Fruit fly (Drosophila melanogaster) whole organism, embryonic: ENCODE results near the gene CG1632.

Experiments
- Aef1 ChIP-seq: fragments of 200-800 bp; sonication (Bioruptor generic); IDR thresholded peaks from 3 replicates; pipeline ENCODE4 v1.3.6; 2022; ENCODE audit warnings: missing biosample characterization, missing genetic modification characterization
- B-H1 ChIP-seq: fragments of 200-800 bp; sonication (Bioruptor generic); IDR thresholded peaks from 3 replicates; pipeline ENCODE4 v1.3.6; 2022; ENCODE audit warnings: missing biosample characterization, missing genetic modification characterization
- CG10321 ChIP-seq: fragments of 200-800 bp; sonication (Bioruptor generic); IDR thresholded peaks from 2 replicates; pipeline ENCODE4 v1.3.6; 2022; ENCODE audit warnings: missing biosample characterization, missing genetic modification characterization
- CG10565 ChIP-seq: fragments of 200-800 bp; sonication (Bioruptor generic); optimal IDR thresholded peaks from 3 replicates; lab custom pipeline; 2016; ENCODE audit warnings: missing biosample characterization, mild to moderate bottlenecking, missing genetic modification characterization
- CG11093 ChIP-seq: fragments of 200-800 bp; sonication (Bioruptor generic); IDR thresholded peaks from 3 replicates; pipeline ENCODE4 v1.3.6; 2022; ENCODE audit warnings: missing biosample characterization, missing genetic modification characterization
- CG13424 ChIP-seq: fragments of 200-800 bp; sonication (Bioruptor generic); optimal IDR thresholded peaks from 2 replicates; lab custom pipeline; 2019; ENCODE audit warnings: missing biosample characterization, mild to moderate bottlenecking, missing genetic modification characterization, moderate library complexity
- CG1602 ChIP-seq: fragments of 200-800 bp; sonication (Bioruptor generic); optimal IDR thresholded peaks from 3 replicates; lab custom pipeline; 2016; ENCODE audit warnings: missing biosample characterization, missing genetic modification characterization
- CG1603 ChIP-seq: fragments of 200-800 bp; sonication (Bioruptor generic); optimal IDR thresholded peaks from 2 replicates; lab custom pipeline; 2019; ENCODE audit warnings: missing biosample characterization, mild to moderate bottlenecking, missing genetic modification characterization, moderate library complexity
- CG2712 ChIP-seq: fragments of 200-800 bp; optimal IDR thresholded peaks from 3 replicates; lab custom pipeline; 2019; ENCODE audit warnings: missing biosample characterization, mild to moderate bottlenecking, missing genetic modification characterization, moderate library complexity
- CG31365 ChIP-seq: fragments of 200-800 bp; sonication (Bioruptor generic); optimal IDR thresholded peaks from 2 replicates; lab custom pipeline; 2018; ENCODE audit warnings: missing biosample characterization, mild to moderate bottlenecking, missing genetic modification characterization
- CG33213 ChIP-seq: fragments of 200-800 bp; sonication (Bioruptor generic); optimal IDR thresholded peaks from 3 replicates; lab custom pipeline; 2016; ENCODE audit warnings: missing biosample characterization, missing genetic modification characterization
- CG6791 ChIP-seq: fragments of 200-800 bp; sonication (Bioruptor generic); IDR thresholded peaks from 3 replicates; pipeline ENCODE4 v1.3.6; 2022; ENCODE audit warnings: missing biosample characterization, missing genetic modification characterization; ENCODE audit not compliant: partially characterized antibody
- CG7372 ChIP-seq: fragments of 200-800 bp; sonication (Bioruptor generic); IDR thresholded peaks from 2 replicates; pipeline ENCODE4 v1.3.6; 2022; ENCODE audit warnings: missing biosample characterization, missing genetic modification characterization
- CG8089 ChIP-seq: fragments of 200-800 bp; sonication (Bioruptor generic); optimal IDR thresholded peaks from 3 replicates; lab custom pipeline; 2016; ENCODE audit warnings: missing biosample characterization, missing genetic modification characterization
- CG9437 ChIP-seq: fragments of 200-800 bp; sonication (Bioruptor generic); optimal IDR thresholded peaks from 2 replicates; lab custom pipeline; 2018; ENCODE audit warnings: missing biosample characterization, mild to moderate bottlenecking, missing genetic modification characterization
- CG9797 ChIP-seq: fragments of 200-800 bp; sonication (Bioruptor generic); optimal IDR thresholded peaks from 3 replicates; lab custom pipeline; 2018; ENCODE audit warnings: missing biosample characterization, mild to moderate bottlenecking, missing genetic modification characterization
- CG9876 ChIP-seq: fragments of 200-800 bp; sonication (Bioruptor generic); optimal IDR thresholded peaks from 2 replicates; lab custom pipeline; 2016; ENCODE audit warnings: missing biosample characterization, missing genetic modification characterization
- CTCF ChIP-seq: fragments of 200-800 bp; sonication (Bioruptor generic); optimal IDR thresholded peaks from 2 replicates; lab custom pipeline; 2017; ENCODE audit warnings: missing biosample characterization, mild to moderate bottlenecking, missing genetic modification characterization, moderate library complexity
- D ChIP-seq, 2 experiments: fragments of 200-800 bp in 1 of 2; fragments of >200 bp in 1 of 2; sonication (Bioruptor generic) in 1 of 2; optimal IDR thresholded peaks; 2 replicates in 1 of 2; 3 replicates in 1 of 2; lab custom pipeline; 2017; ENCODE audit warnings: mild to moderate bottlenecking in 1 of 2, missing biosample characterization in 1 of 2, missing genetic modification characterization in 1 of 2, missing genetic modification reagents in 1 of 2
- Deaf1 ChIP-seq: fragments of 200-800 bp; optimal IDR thresholded peaks from 3 replicates; lab custom pipeline; 2019; ENCODE audit warnings: missing biosample characterization, mild to moderate bottlenecking, missing genetic modification characterization, moderate library complexity
- Dfd ChIP-seq, 2 experiments: fragments of >200 bp; optimal IDR thresholded peaks; 2 replicates each; lab custom pipeline; 2017; ENCODE audit warnings: missing biosample characterization in 2 of 2, missing genetic modification characterization in 2 of 2
- Dip3 ChIP-seq: fragments of 200-800 bp; sonication (Bioruptor generic); optimal IDR thresholded peaks from 3 replicates; lab custom pipeline; 2016; ENCODE audit warnings: missing biosample characterization, missing genetic modification characterization
- ERR ChIP-seq: fragments of 200-800 bp; sonication (Bioruptor generic); optimal IDR thresholded peaks from 2 replicates; lab custom pipeline; 2016; ENCODE audit warnings: missing biosample characterization, missing genetic modification characterization
- HLH3B ChIP-seq: fragments of 200-800 bp; sonication (Bioruptor generic); IDR thresholded peaks from 2 replicates; pipeline ENCODE4 v1.3.6; 2022; ENCODE audit warnings: missing biosample characterization, missing genetic modification characterization
- Hand ChIP-seq: fragments of 200-800 bp; sonication (Bioruptor generic); optimal IDR thresholded peaks from 2 replicates; lab custom pipeline; 2017; ENCODE audit warnings: mild to moderate bottlenecking, missing biosample characterization, missing genetic modification reagents, missing genetic modification characterization
- HmgD ChIP-seq: fragments of 200-800 bp; sonication (Bioruptor generic); optimal IDR thresholded peaks from 3 replicates; lab custom pipeline; 2016; ENCODE audit warnings: missing biosample characterization, missing genetic modification characterization
- Hr78 ChIP-seq, 2 experiments: fragments of 200-800 bp in 1 of 2; fragments of >200 bp in 1 of 2; sonication (Bioruptor generic) in 1 of 2; optimal IDR thresholded peaks; 2 replicates each; lab custom pipeline; 2017 to 2019; ENCODE audit warnings: missing biosample characterization in 2 of 2, missing genetic modification characterization in 2 of 2, mild to moderate bottlenecking in 1 of 2, moderate library complexity in 1 of 2
- MBD-R2 ChIP-seq: fragments of 200-800 bp; sonication (Bioruptor generic); IDR thresholded peaks from 2 replicates; pipeline ENCODE4 v1.3.6; 2022; ENCODE audit warnings: missing biosample characterization, missing genetic modification characterization
- MESR4 ChIP-seq: fragments of 200-800 bp; sonication (Bioruptor generic); optimal IDR thresholded peaks from 2 replicates; lab custom pipeline; 2018; ENCODE audit warnings: missing biosample characterization, mild to moderate bottlenecking, missing genetic modification characterization, moderate library complexity
- NK7.1 ChIP-seq: fragments of 200-800 bp; sonication (Bioruptor generic); optimal IDR thresholded peaks from 3 replicates; lab custom pipeline; 2016; ENCODE audit warnings: missing biosample characterization, missing genetic modification characterization
- Sox100B ChIP-seq: fragments of 200-800 bp; sonication (Bioruptor generic); optimal IDR thresholded peaks from 3 replicates; lab custom pipeline; 2018; ENCODE audit warnings: missing biosample characterization, mild to moderate bottlenecking, missing genetic modification characterization
- ato ChIP-seq: fragments of 200-800 bp; sonication (Bioruptor generic); IDR thresholded peaks from 2 replicates; pipeline ENCODE4 v1.3.6; 2022; ENCODE audit warnings: missing biosample characterization, missing genetic modification characterization; ENCODE audit not compliant: partially characterized antibody
- chinmo ChIP-seq: fragments of 200-800 bp; sonication (Bioruptor generic); IDR thresholded peaks from 4 replicates; pipeline ENCODE4 v1.3.6; 2022; ENCODE audit warnings: missing biosample characterization, missing genetic modification characterization; ENCODE audit not compliant: partially characterized antibody
- croc ChIP-seq: fragments of 200-800 bp; sonication (Bioruptor generic); conservative IDR thresholded peaks from 3 replicates; pipeline ENCODE4 v1.3.6; 2022; ENCODE audit warnings: missing biosample characterization, missing genetic modification characterization
- fu2 ChIP-seq: fragments of 200-800 bp; sonication (Bioruptor generic); optimal IDR thresholded peaks from 2 replicates; lab custom pipeline; 2016; ENCODE audit warnings: missing biosample characterization, missing genetic modification characterization
- grn ChIP-seq: fragments of 200-800 bp; sonication (Bioruptor generic); optimal IDR thresholded peaks from 3 replicates; lab custom pipeline; 2017; ENCODE audit warnings: missing biosample characterization, missing genetic modification characterization
- gsb ChIP-seq: fragments of 200-800 bp; sonication (Bioruptor generic); IDR thresholded peaks from 2 replicates; pipeline ENCODE4 v1.3.6; 2022; ENCODE audit warnings: missing biosample characterization, missing genetic modification characterization
- gsb-n ChIP-seq: fragments of 200-800 bp; sonication (Bioruptor generic); optimal IDR thresholded peaks from 3 replicates; lab custom pipeline; 2018; ENCODE audit warnings: missing biosample characterization, mild to moderate bottlenecking, missing genetic modification characterization
- gt ChIP-seq: fragments of 200-800 bp; sonication (Bioruptor generic); IDR thresholded peaks from 2 replicates; pipeline ENCODE4 v1.3.6; 2022; ENCODE audit warnings: missing biosample characterization, missing genetic modification characterization
- ham ChIP-seq: fragments of 200-800 bp; sonication (Bioruptor generic); IDR thresholded peaks from 2 replicates; pipeline ENCODE4 v1.3.6; 2022; ENCODE audit warnings: missing biosample characterization, missing genetic modification characterization
- kay ChIP-seq: fragments of 200-800 bp; sonication (Bioruptor generic); optimal IDR thresholded peaks from 2 replicates; lab custom pipeline; 2016; ENCODE audit warnings: missing biosample characterization, missing genetic modification characterization
- lab ChIP-seq: fragments of 200-800 bp; sonication (Bioruptor generic); optimal IDR thresholded peaks from 3 replicates; lab custom pipeline; 2017; ENCODE audit warnings: missing biosample characterization, missing genetic modification characterization, mild to moderate bottlenecking, moderate library complexity, missing genetic modification reagents
- lola ChIP-seq, 3 experiments: fragments of >200 bp in 2 of 3; fragments of 200-800 bp in 1 of 3; sonication (Bioruptor generic) in 1 of 3; optimal IDR thresholded peaks; 2 replicates each; lab custom pipeline; 2017 to 2019; ENCODE audit warnings: missing biosample characterization in 3 of 3, missing genetic modification characterization in 3 of 3, mild to moderate bottlenecking in 1 of 3, moderate library complexity in 1 of 3
- nau ChIP-seq: fragments of 200-800 bp; sonication (Bioruptor generic); optimal IDR thresholded peaks from 3 replicates; lab custom pipeline; 2017; ENCODE audit warnings: missing biosample characterization, mild to moderate bottlenecking, missing genetic modification characterization, missing genetic modification reagents
- odd ChIP-seq: fragments of 200-800 bp; sonication (Bioruptor generic); optimal IDR thresholded peaks from 2 replicates; lab custom pipeline; 2017; ENCODE audit warnings: missing biosample characterization, mild to moderate bottlenecking, missing genetic modification characterization
- p53 ChIP-seq: fragments of 200-800 bp; sonication (Bioruptor generic); optimal IDR thresholded peaks from 2 replicates; lab custom pipeline; 2016; ENCODE audit warnings: missing biosample characterization, missing genetic modification characterization
- repo ChIP-seq: fragments of 200-800 bp; sonication (Bioruptor generic); optimal IDR thresholded peaks from 2 replicates; lab custom pipeline; 2016; ENCODE audit warnings: missing biosample characterization, missing genetic modification characterization
- sd ChIP-seq: fragments of 200-800 bp; sonication (Bioruptor generic); optimal IDR thresholded peaks from 3 replicates; lab custom pipeline; 2018; ENCODE audit warnings: missing biosample characterization, mild to moderate bottlenecking, missing genetic modification characterization, moderate library complexity
- slou ChIP-seq: fragments of 200-800 bp; sonication (Bioruptor generic); optimal IDR thresholded peaks from 3 replicates; lab custom pipeline; 2016; ENCODE audit warnings: missing biosample characterization, missing genetic modification characterization
- sna ChIP-seq: fragments of 200-800 bp; sonication (Bioruptor generic); IDR thresholded peaks from 2 replicates; pipeline ENCODE4 v1.3.6; 2022; ENCODE audit warnings: missing biosample characterization, missing genetic modification characterization; ENCODE audit not compliant: partially characterized antibody
- vnd ChIP-seq: fragments of 200-800 bp; sonication (Bioruptor generic); IDR thresholded peaks from 3 replicates; pipeline ENCODE4 v1.3.6; 2022; ENCODE audit warnings: missing biosample characterization, missing genetic modification characterization; ENCODE audit not compliant: partially characterized antibody

Gene CG1632

DNA sequence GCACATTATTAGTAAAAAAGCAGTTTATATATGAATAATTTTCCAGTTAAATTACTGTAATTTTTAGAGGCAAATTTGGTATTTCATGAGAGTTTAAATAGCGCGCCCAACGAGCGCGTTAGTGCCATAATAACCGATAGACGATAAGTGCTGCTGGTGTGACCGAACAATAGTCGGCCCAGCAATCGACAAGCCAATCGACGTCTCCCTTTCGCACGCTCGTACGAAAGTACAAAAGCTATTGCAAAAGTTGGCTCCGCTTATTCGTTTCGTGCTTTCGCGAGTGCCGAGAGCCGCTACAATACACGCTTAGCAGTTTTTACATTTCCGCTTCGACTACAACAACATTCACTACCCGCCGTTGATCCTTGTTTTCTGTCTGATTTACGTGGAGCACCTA, 10.2 kb upstream of the CG1632 start, which contains the start of gene Trxr1 (continued):
- TF ChIP-seq CG10565 (GFP tag; lab: Kevin White, UChicago): no peak
- peak; percentile 58 for TF ChIP-seq MBD-R2 (GFP tag; lab: Robert Waterston, UW)
- no peak for TF ChIP-seq CG33213 (GFP tag; lab: Kevin White, UChicago)
- no peak for TF ChIP-seq Dip3 (GFP tag; lab: Kevin White, UChicago)
- TF ChIP-seq CG2712 (tag; lab: Kevin White, UChicago): no peak
- TF ChIP-seq D (optimal IDR thresholded peaks at IDR 0.05; lab: Kevin White, UChicago): no peak
- no peak for TF ChIP-seq D (GFP tag; optimal IDR thresholded peaks at IDR 0.05; lab: Kevin White, UChicago)
- no peak for TF ChIP-seq Sox100B (GFP tag; lab: Kevin White, UChicago)
- 0 out of 4 replicates have a peak, but pooled peaks have one; percentile 51 for TF ChIP-seq chinmo
- TF ChIP-seq odd: no peak
- TF ChIP-seq gt (GFP tag; lab: Robert Waterston, UW): no peak
- TF ChIP-seq Hand (GFP tag; lab: Kevin White, UChicago): no peak
- TF ChIP-seq MESR4 (GFP tag; lab: Kevin White, UChicago): peak; percentile 19
- TF ChIP-seq vnd (GFP tag; lab: Robert Waterston, UW): peak; percentile 57
- peak; percentile 43 for TF ChIP-seq CG1603 (tag; lab: Kevin White, UChicago)
- TF ChIP-seq repo (GFP tag; lab: Kevin White, UChicago): no peak
- no peak for TF ChIP-seq sd (tag; lab: Kevin White, UChicago)
- peak; percentile 64 for TF ChIP-seq CG9797 (GFP tag; lab: Kevin White, UChicago)
- peak; percentile 66 for TF ChIP-seq Deaf1
- no peak for TF ChIP-seq CG1602 (GFP tag; lab: Kevin White, UChicago)
- no peak; the same call in 1 of the 2 replicates for TF ChIP-seq sna
- no peak for TF ChIP-seq CG9876 (GFP tag; lab: Kevin White, UChicago)
- TF ChIP-seq CG13424: no peak
- no peak for TF ChIP-seq Hr78 (GFP tag; optimal IDR thresholded peaks at IDR 0.05; lab: Kevin White, UChicago)
- TF ChIP-seq gsb-n (tag; lab: Kevin White, UChicago): no peak
- no peak for TF ChIP-seq p53 (GFP tag; lab: Kevin White, UChicago)
- no peak for TF ChIP-seq croc
- no peak for TF ChIP-seq ham
- TF ChIP-seq CG6791 (GFP tag; lab: Robert Waterston, UW): peak; percentile 83
- TF ChIP-seq ERR (GFP tag; lab: Kevin White, UChicago): no peak
- no peak for TF ChIP-seq CG11093 (GFP tag; lab: Robert Waterston, UW)
- TF ChIP-seq CG10321 (GFP tag; lab: Robert Waterston, UW): no peak
- TF ChIP-seq HmgD (GFP tag; lab: Kevin White, UChicago): no peak
- peak; percentile 36 for TF ChIP-seq lab
- no peak for TF ChIP-seq Aef1 (GFP tag; lab: Robert Waterston, UW)
- no peak for TF ChIP-seq nau (GFP tag; lab: Kevin White, UChicago)
- TF ChIP-seq CG7372: no peak
- no peak for TF ChIP-seq CG8089
- no peak for TF ChIP-seq Dfd (GFP tag; optimal IDR thresholded peaks at IDR 0.05; lab: Kevin White, UChicago)
- TF ChIP-seq ato: peak; percentile 53; the same call in 1 of the 2 replicates
- no peak for TF ChIP-seq NK7.1 (GFP tag; lab: Kevin White, UChicago)
- no peak for TF ChIP-seq fu2 (GFP tag; lab: Kevin White, UChicago)
- TF ChIP-seq kay: no peak
- TF ChIP-seq lola (GFP tag; optimal IDR thresholded peaks at IDR 0.05; lab: Kevin White, UChicago): no peak
- no peak for TF ChIP-seq slou (GFP tag; lab: Kevin White, UChicago)
- no peak for TF ChIP-seq gsb (GFP tag; lab: Robert Waterston, UW)
- no peak for TF ChIP-seq CG31365 (tag; lab: Kevin White, UChicago)
- no peak for TF ChIP-seq CG9437 (GFP tag; lab: Kevin White, UChicago)
- TF ChIP-seq B-H1 (GFP tag; lab: Robert Waterston, UW): no peak
- peak; percentile 56 for TF ChIP-seq CTCF
- TF ChIP-seq HLH3B (GFP tag; lab: Robert Waterston, UW): no peak
- no peak for TF ChIP-seq grn (GFP tag; lab: Kevin White, UChicago)
